Worm (Caenorhabditis elegans) whole organism, L1 larva: ENCODE data around the gene srg-4.

ENCODE experiments used
- C16A3.4 ChIP-seq: fragments of 150-350 bp; optimal IDR thresholded peaks from 2 replicates; lab custom pipeline; 2014; ENCODE audit warnings: missing biosample characterization, missing genetic modification characterization
- F16B12.6 ChIP-seq: fragments of 150-350 bp; optimal IDR thresholded peaks from 2 replicates; lab custom pipeline; 2014; ENCODE audit warnings: missing biosample characterization, missing genetic modification characterization
- Y116A8C.19 ChIP-seq: sonication (generic microtip); optimal IDR thresholded peaks from 2 replicates; lab custom pipeline; 2016; ENCODE audit warnings: missing compliant biosample characterization, missing genetic modification characterization, borderline replicate concordance
- alr-1 ChIP-seq: fragments of 200-800 bp; sonication (Bioruptor generic); optimal IDR thresholded peaks from 2 replicates; lab custom pipeline; 2018; ENCODE audit warnings: borderline replicate concordance, mild to moderate bottlenecking, missing genetic modification characterization, missing compliant biosample characterization
- ceh-63 ChIP-seq: fragments of 200-800 bp; sonication (Bioruptor generic); optimal IDR thresholded peaks from 2 replicates; lab custom pipeline; 2018; ENCODE audit warnings: mild to moderate bottlenecking, missing genetic modification characterization, missing compliant biosample characterization
- ces-1 ChIP-seq: fragments of 150-350 bp; optimal IDR thresholded peaks from 2 replicates; lab custom pipeline; 2014; ENCODE audit warnings: missing biosample characterization, missing genetic modification reagents, missing genetic modification characterization
- dpl-1 ChIP-seq, 3 experiments: fragments of 150-350 bp in 2 of 3; sonication (generic microtip) in 1 of 3; optimal IDR thresholded peaks; 2 replicates each; lab custom pipeline; 2014 to 2017; ENCODE audit warnings: missing biosample characterization in 3 of 3, missing genetic modification characterization in 3 of 3, missing genetic modification reagents in 3 of 3
- egl-27 ChIP-seq, 2 experiments: fragments of 150-350 bp in 1 of 2; sonication (generic microtip); optimal IDR thresholded peaks; 3 replicates each; lab custom pipeline; 2017 to 2018; ENCODE audit warnings: missing biosample characterization in 2 of 2, missing genetic modification characterization in 2 of 2, missing genetic modification reagents in 2 of 2
- ets-5 ChIP-seq: fragments of 200-800 bp; sonication (Bioruptor generic); IDR thresholded peaks from 2 replicates; pipeline ENCODE4 v1.3.6; 2022; ENCODE audit warnings: missing genetic modification characterization, missing compliant biosample characterization
- fos-1 ChIP-seq: fragments of 150-350 bp; optimal IDR thresholded peaks from 2 replicates; lab custom pipeline; 2014; ENCODE audit warnings: missing biosample characterization, missing genetic modification characterization
- grh-1 ChIP-seq: fragments of 200-800 bp; sonication (Bioruptor generic); IDR thresholded peaks from 2 replicates; pipeline ENCODE4 v1.3.6; 2022; ENCODE audit warnings: missing genetic modification reagents, missing genetic modification characterization, missing compliant biosample characterization
- hlh-17 ChIP-seq: fragments of 200-800 bp; sonication (Bioruptor generic); optimal IDR thresholded peaks from 2 replicates; lab custom pipeline; 2018; ENCODE audit warnings: missing genetic modification characterization, mild to moderate bottlenecking, missing compliant biosample characterization, moderate library complexity, borderline replicate concordance
- lin-14 ChIP-seq: fragments of 200-800 bp; sonication (Bioruptor generic); optimal IDR thresholded peaks from 2 replicates; lab custom pipeline; 2018; ENCODE audit warnings: mild to moderate bottlenecking, missing genetic modification characterization, moderate library complexity, missing compliant biosample characterization
- lin-35 ChIP-seq, 2 experiments: fragments of 150-350 bp; optimal IDR thresholded peaks; 2 replicates each; lab custom pipeline; 2014; ENCODE audit warnings: missing biosample characterization in 2 of 2, missing genetic modification characterization in 2 of 2, missing genetic modification reagents in 2 of 2
- lin-39 ChIP-seq: fragments of 150-350 bp; optimal IDR thresholded peaks from 2 replicates; lab custom pipeline; 2014; ENCODE audit warnings: missing biosample characterization, missing genetic modification reagents, missing genetic modification characterization
- mef-2 ChIP-seq: fragments of 150-350 bp; optimal IDR thresholded peaks from 2 replicates; lab custom pipeline; 2014; ENCODE audit warnings: missing biosample characterization, missing genetic modification characterization
- mep-1 ChIP-seq: fragments of 150-350 bp; optimal IDR thresholded peaks from 2 replicates; lab custom pipeline; 2014; ENCODE audit warnings: missing biosample characterization, missing genetic modification characterization
- nhr-12 ChIP-seq: sonication (generic microtip); optimal IDR thresholded peaks from 2 replicates; lab custom pipeline; 2017; ENCODE audit warnings: missing biosample characterization, missing genetic modification characterization
- nhr-20 ChIP-seq: sonication (generic microtip); optimal IDR thresholded peaks from 2 replicates; lab custom pipeline; 2016; ENCODE audit warnings: mild to moderate bottlenecking, missing genetic modification characterization, missing compliant biosample characterization
- nhr-71 ChIP-seq: sonication (generic microtip); optimal IDR thresholded peaks from 2 replicates; lab custom pipeline; 2016; ENCODE audit warnings: mild to moderate bottlenecking, missing genetic modification characterization, moderate library complexity, missing compliant biosample characterization
- nhr-76 ChIP-seq: sonication (generic microtip); optimal IDR thresholded peaks from 2 replicates; lab custom pipeline; 2017; ENCODE audit warnings: missing biosample characterization, missing genetic modification characterization
- nhr-84 ChIP-seq: sonication (generic microtip); optimal IDR thresholded peaks from 2 replicates; lab custom pipeline; 2017; ENCODE audit warnings: missing biosample characterization, missing genetic modification characterization
- nhr-85 ChIP-seq: sonication (generic microtip); peaks from one replicate; lab custom pipeline; 2016; ENCODE audit warnings: missing genetic modification characterization, inconsistent platforms, missing compliant biosample characterization
- pag-3 ChIP-seq: sonication (generic microtip); optimal IDR thresholded peaks from 2 replicates; lab custom pipeline; 2017; ENCODE audit warnings: missing genetic modification characterization, mild to moderate bottlenecking, missing compliant biosample characterization, antibody characterized with exemption, borderline replicate concordance; ENCODE audit not compliant: insufficient read depth
- rnt-1 ChIP-seq: sonication (generic microtip); optimal IDR thresholded peaks from 2 replicates; lab custom pipeline; 2016; ENCODE audit warnings: mild to moderate bottlenecking, missing genetic modification characterization, moderate library complexity, missing compliant biosample characterization
- skn-1 ChIP-seq: fragments of 150-350 bp; optimal IDR thresholded peaks from 2 replicates; lab custom pipeline; 2014; ENCODE audit warnings: missing biosample characterization, missing genetic modification characterization
- snu-23 ChIP-seq: sonication (generic microtip); optimal IDR thresholded peaks from 2 replicates; lab custom pipeline; 2016; ENCODE audit warnings: missing genetic modification characterization, missing compliant biosample characterization
- sox-4 ChIP-seq: sonication (generic microtip); optimal IDR thresholded peaks from 2 replicates; lab custom pipeline; 2016; ENCODE audit warnings: missing genetic modification characterization, missing compliant biosample characterization
- sptf-1 ChIP-seq: fragments of 150-350 bp; optimal IDR thresholded peaks from 2 replicates; lab custom pipeline; 2014; ENCODE audit warnings: missing biosample characterization, missing genetic modification characterization
- sup-37 ChIP-seq: fragments of 200-800 bp; sonication (Bioruptor generic); optimal IDR thresholded peaks from 2 replicates; lab custom pipeline; 2018; ENCODE audit warnings: mild to moderate bottlenecking, missing genetic modification characterization, missing compliant biosample characterization
- tlp-1 ChIP-seq: fragments of 150-350 bp; optimal IDR thresholded peaks from 2 replicates; lab custom pipeline; 2014; ENCODE audit warnings: missing biosample characterization, missing genetic modification characterization

The srg-4 gene

DNA sequence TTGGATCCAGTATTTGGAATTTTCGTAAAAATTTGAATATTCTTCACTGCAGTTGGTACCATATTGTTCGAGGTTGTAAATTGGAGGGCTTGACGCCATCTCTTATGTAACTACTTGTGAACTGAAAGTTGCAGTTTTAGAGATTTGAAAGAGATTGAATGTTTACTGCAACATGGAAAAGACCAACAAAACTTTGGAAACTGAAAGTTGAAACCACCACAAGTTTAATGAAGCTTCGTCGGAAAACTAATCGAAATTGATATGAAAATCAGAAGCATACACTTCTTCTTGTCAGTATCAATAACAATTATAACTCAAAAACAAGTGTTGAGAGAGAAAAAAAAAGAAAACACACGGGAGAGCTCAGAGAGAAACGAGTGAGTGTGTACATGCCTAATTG, 6.2 kb upstream of the srg-4 start, which contains the start of gene srg-7:
TSS of gene srg-7 (minus strand) at position 101 of the 400 bp plus-strand sequence.
- TF ChIP-seq ces-1 (GFP tag; lab: Kevin White, UChicago) (no peak), snu-23 (GFP tag; lab: Kevin White, UChicago) (no peak), Y116A8C.19 (no peak), pag-3 (tag; lab: Kevin White, UChicago) (no peak), nhr-85 (tag; lab: Kevin White, UChicago) (no peak), nhr-76 (no peak), nhr-12 (tag; lab: Kevin White, UChicago) (no peak), ceh-63 (GFP tag; lab: Kevin White, UChicago) (no peak)

- TF ChIP-seq fos-1 (tag; lab: Kevin White, UChicago) (no peak), skn-1 (tag; lab: Kevin White, UChicago) (no peak), lin-35 (GFP tag; optimal IDR thresholded peaks at IDR 0.05; lab: Kevin White, UChicago) (no peak), nhr-76 (no peak), rnt-1 (tag; lab: Kevin White, UChicago) (no peak)
These were observed 4.0 kb upstream of the srg-4 start, which contains the start of gene srg-6 for ce11 chrIII:6265911-6266310. srg-6 (minus strand) TSS chrIII:6266011.

- no peak for TF ChIP-seq skn-1 (tag; lab: Kevin White, UChicago)
- TF ChIP-seq hlh-17 (GFP tag; lab: Kevin White, UChicago) = no peak
- no peak for TF ChIP-seq nhr-20 (tag; lab: Kevin White, UChicago)
- TF ChIP-seq dpl-1 (GFP tag; optimal IDR thresholded peaks at IDR 0.05; lab: Kevin White, UChicago) = no peak
- no peak for TF ChIP-seq mef-2 (tag; lab: Kevin White, UChicago)
- TF ChIP-seq ets-5 (GFP tag; lab: Robert Waterston, UW) = no peak
- no peak for TF ChIP-seq sup-37 (GFP tag; lab: Kevin White, UChicago)
- no peak for TF ChIP-seq lin-14
- no peak for TF ChIP-seq rnt-1 (tag; lab: Kevin White, UChicago)
These were observed 2.6 kb upstream of the srg-4 start, which contains the start of gene srg-5 for ce11 chrIII:6264447-6264846. srg-5 (minus strand) TSS chrIII:6264547.

DNA sequence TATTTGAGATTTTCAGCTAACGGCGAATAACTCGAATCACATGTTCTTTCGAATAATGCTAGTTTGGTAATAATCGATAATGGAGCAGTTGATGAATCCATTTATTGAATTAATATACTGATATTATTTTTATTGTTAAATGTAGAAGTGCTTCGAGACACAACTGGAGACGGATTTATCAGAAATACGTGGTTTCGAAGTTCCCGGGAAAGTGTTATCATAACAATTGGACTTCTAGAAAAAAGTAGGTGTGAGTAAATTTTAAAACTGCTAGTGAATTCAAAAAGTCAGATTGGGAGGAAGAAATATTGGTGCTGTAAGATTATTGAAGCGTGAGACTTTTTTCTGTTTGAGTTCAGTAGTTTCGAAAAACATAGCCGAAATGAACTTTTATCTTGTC, 1.8 kb downstream of the srg-4 start, which contains the start of gene srg-2:
TSS of gene srg-2 (minus strand) at position 101 of the 400 bp plus-strand sequence.
- TF ChIP-seq alr-1 = no peak
- no peak for TF ChIP-seq lin-35 (GFP tag; optimal IDR thresholded peaks at IDR 0.05; lab: Kevin White, UChicago)
- TF ChIP-seq tlp-1 = no peak

DNA sequence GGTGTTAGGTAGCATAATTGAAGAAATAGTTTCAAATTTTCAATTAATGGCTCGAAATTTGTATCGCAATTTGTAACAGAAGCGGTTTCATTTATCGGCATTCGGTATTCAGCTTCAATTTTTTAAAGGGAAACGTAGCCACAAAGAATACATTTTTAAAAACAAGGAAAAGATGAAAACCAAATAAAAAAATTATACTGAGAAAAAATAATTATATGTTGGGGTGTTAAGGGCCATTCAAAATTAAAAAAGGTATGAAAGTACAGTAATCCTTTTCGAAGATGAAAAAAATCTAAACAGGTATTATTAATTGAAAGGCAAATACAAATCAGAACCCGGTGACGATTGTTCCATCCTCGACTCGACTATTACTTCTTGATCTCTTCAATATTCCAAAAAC, 3.6 kb downstream of the srg-4 start, which contains the start of gene srg-1:
TSS of gene srg-1 (minus strand) at position 101 of the 400 bp plus-strand sequence.
- no peak for TF ChIP-seq rnt-1 (tag; lab: Kevin White, UChicago)
- no peak for TF ChIP-seq egl-27 (tag; optimal IDR thresholded peaks at IDR 0.05; lab: Kevin White, UChicago)
- no peak for TF ChIP-seq dpl-1 (GFP tag; optimal IDR thresholded peaks at IDR 0.05; lab: Kevin White, UChicago)
- TF ChIP-seq mef-2 (tag; lab: Kevin White, UChicago) = no peak

DNA sequence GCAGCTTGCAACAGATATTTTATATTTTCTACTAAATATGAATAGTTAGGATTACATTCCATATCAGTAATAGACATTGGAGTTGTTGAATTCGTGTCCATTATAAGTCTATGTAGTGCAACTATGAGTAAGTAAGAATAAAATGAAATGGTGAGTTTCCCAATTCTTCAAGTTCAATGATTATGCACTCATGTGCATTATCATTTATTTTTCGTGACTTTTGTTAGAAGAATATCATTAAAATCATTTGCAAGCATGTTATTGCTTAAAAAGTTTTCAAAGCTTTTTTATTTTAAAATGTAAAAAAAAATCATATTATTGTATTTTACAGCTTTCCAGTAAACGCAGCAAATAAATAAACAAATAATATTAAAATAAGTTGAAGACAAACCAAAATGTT, 5.2 kb downstream of the srg-4 start, which contains the start of gene srg-9:
TSS of gene srg-9 (minus strand) at position 101 of the 400 bp plus-strand sequence.
- no peak for TF ChIP-seq F16B12.6
- TF ChIP-seq sptf-1 = no peak
- TF ChIP-seq lin-39 = no peak
- no peak for TF ChIP-seq nhr-71 (tag; lab: Kevin White, UChicago)
- no peak for TF ChIP-seq sox-4 (tag; lab: Kevin White, UChicago)
- TF ChIP-seq alr-1 = no peak
- no peak for TF ChIP-seq C16A3.4
- no peak for TF ChIP-seq ceh-63 (GFP tag; lab: Kevin White, UChicago)
- TF ChIP-seq nhr-84 (tag; lab: Kevin White, UChicago) = no peak
- TF ChIP-seq grh-1 (GFP tag; lab: Robert Waterston, UW) = no peak
- no peak for TF ChIP-seq mep-1 (tag; lab: Kevin White, UChicago)
- TF ChIP-seq lin-35 (GFP tag; optimal IDR thresholded peaks at IDR 0.05; lab: Kevin White, UChicago) = no peak
- no peak for TF ChIP-seq ets-5 (GFP tag; lab: Robert Waterston, UW)
- TF ChIP-seq, all 84 proteins: peak for 0
